Worm (Caenorhabditis elegans) whole organism, L1 larva: ENCODE results near the gene vpat-1.
A peak's percentile ranks its signal among the peaks of the same experiment; 100 is the strongest.

Experiments
- C04F5.9 ChIP-seq: sonication (generic microtip); optimal IDR thresholded peaks from 2 replicates; lab custom pipeline; 2016; ENCODE audit warnings: missing genetic modification characterization, missing compliant biosample characterization
- C16A3.4 ChIP-seq: fragments of 150-350 bp; optimal IDR thresholded peaks from 2 replicates; lab custom pipeline; 2014; ENCODE audit warnings: missing biosample characterization, missing genetic modification characterization
- C34B4.2 ChIP-seq: sonication (generic microtip); optimal IDR thresholded peaks from 2 replicates; lab custom pipeline; 2017; ENCODE audit warnings: mild to moderate bottlenecking, missing genetic modification characterization, missing compliant biosample characterization
- ceh-63 ChIP-seq: fragments of 200-800 bp; sonication (Bioruptor generic); optimal IDR thresholded peaks from 2 replicates; lab custom pipeline; 2018; ENCODE audit warnings: mild to moderate bottlenecking, missing genetic modification characterization, missing compliant biosample characterization
- ceh-88 ChIP-seq: fragments of 200-800 bp; sonication (Bioruptor generic); IDR thresholded peaks from 2 replicates; pipeline ENCODE4 v1.3.6; 2022; ENCODE audit warnings: missing genetic modification characterization, missing compliant biosample characterization
- dpl-1 ChIP-seq, 3 experiments: fragments of 150-350 bp in 2 of 3; sonication (generic microtip) in 1 of 3; optimal IDR thresholded peaks; 2 replicates each; lab custom pipeline; 2014 to 2017; ENCODE audit warnings: missing biosample characterization in 3 of 3, missing genetic modification characterization in 3 of 3, missing genetic modification reagents in 3 of 3
- dsc-1 ChIP-seq: sonication (generic microtip); optimal IDR thresholded peaks from 2 replicates; lab custom pipeline; 2016; ENCODE audit warnings: mild to moderate bottlenecking, missing genetic modification characterization, missing compliant biosample characterization
- efl-1 ChIP-seq, 4 experiments: fragments of 150-350 bp; optimal IDR thresholded peaks in 3 of 4; peaks in 1 of 4; 1 replicate in 1 of 4; 2 replicates in 3 of 4; lab custom pipeline; 2014; ENCODE audit warnings: missing biosample characterization in 2 of 4, missing genetic modification characterization in 2 of 4, missing genetic modification reagents in 2 of 4
- efl-3 ChIP-seq: fragments of 200-800 bp; sonication (Bioruptor generic); optimal IDR thresholded peaks from 2 replicates; lab custom pipeline; 2018; ENCODE audit warnings: mild to moderate bottlenecking, missing genetic modification characterization, missing compliant biosample characterization
- egl-27 ChIP-seq, 2 experiments: fragments of 150-350 bp in 1 of 2; sonication (generic microtip); optimal IDR thresholded peaks; 3 replicates each; lab custom pipeline; 2017 to 2018; ENCODE audit warnings: missing biosample characterization in 2 of 2, missing genetic modification characterization in 2 of 2, missing genetic modification reagents in 2 of 2
- fkh-4 ChIP-seq: sonication (generic microtip); optimal IDR thresholded peaks from 2 replicates; lab custom pipeline; 2016; ENCODE audit warnings: missing compliant biosample characterization, missing genetic modification characterization, borderline replicate concordance
- fkh-8 ChIP-seq: sonication (generic microtip); optimal IDR thresholded peaks from 2 replicates; lab custom pipeline; 2016; ENCODE audit warnings: mild to moderate bottlenecking, missing genetic modification characterization, missing compliant biosample characterization
- fos-1 ChIP-seq: fragments of 150-350 bp; optimal IDR thresholded peaks from 2 replicates; lab custom pipeline; 2014; ENCODE audit warnings: missing biosample characterization, missing genetic modification characterization
- hlh-4 ChIP-seq: sonication (generic microtip); optimal IDR thresholded peaks from 2 replicates; lab custom pipeline; 2016; ENCODE audit warnings: mild to moderate bottlenecking, missing genetic modification characterization, missing compliant biosample characterization
- irx-1 ChIP-seq: sonication (generic microtip); optimal IDR thresholded peaks from 2 replicates; lab custom pipeline; 2016; ENCODE audit warnings: missing genetic modification characterization, missing compliant biosample characterization
- jun-1 ChIP-seq: fragments of 150-350 bp; optimal IDR thresholded peaks from 2 replicates; lab custom pipeline; 2014; ENCODE audit warnings: missing biosample characterization, missing genetic modification reagents, missing genetic modification characterization
- lin-13 ChIP-seq: fragments of 150-350 bp; optimal IDR thresholded peaks from 2 replicates; lab custom pipeline; 2014; ENCODE audit warnings: missing biosample characterization, missing genetic modification reagents, missing genetic modification characterization
- lin-14 ChIP-seq: fragments of 200-800 bp; sonication (Bioruptor generic); optimal IDR thresholded peaks from 2 replicates; lab custom pipeline; 2018; ENCODE audit warnings: mild to moderate bottlenecking, missing genetic modification characterization, moderate library complexity, missing compliant biosample characterization
- lin-39 ChIP-seq: fragments of 150-350 bp; optimal IDR thresholded peaks from 2 replicates; lab custom pipeline; 2014; ENCODE audit warnings: missing biosample characterization, missing genetic modification reagents, missing genetic modification characterization
- lir-3 ChIP-seq: sonication (generic microtip); optimal IDR thresholded peaks from 2 replicates; lab custom pipeline; 2016; ENCODE audit warnings: mild to moderate bottlenecking, missing genetic modification characterization, moderate library complexity, missing compliant biosample characterization; ENCODE audit not compliant: poor library complexity
- lsy-2 ChIP-seq, 2 experiments: fragments of 150-350 bp; optimal IDR thresholded peaks; 2 replicates each; lab custom pipeline; 2014; ENCODE audit warnings: missing biosample characterization in 2 of 2, missing genetic modification characterization in 2 of 2
- mab-9 ChIP-seq: fragments of 200-800 bp; sonication (Bioruptor generic); IDR thresholded peaks from 2 replicates; pipeline ENCODE4 v1.3.6; 2022; ENCODE audit warnings: missing genetic modification reagents, missing genetic modification characterization, missing compliant biosample characterization
- mep-1 ChIP-seq: fragments of 150-350 bp; optimal IDR thresholded peaks from 2 replicates; lab custom pipeline; 2014; ENCODE audit warnings: missing biosample characterization, missing genetic modification characterization
- nhr-11 ChIP-seq: fragments of 150-350 bp; optimal IDR thresholded peaks from 2 replicates; lab custom pipeline; 2014; ENCODE audit warnings: missing biosample characterization, missing genetic modification characterization
- nhr-237 ChIP-seq: fragments of 150-350 bp; optimal IDR thresholded peaks from 2 replicates; lab custom pipeline; 2014; ENCODE audit warnings: missing biosample characterization, missing genetic modification characterization
- nhr-28 ChIP-seq: fragments of 150-350 bp; optimal IDR thresholded peaks from 2 replicates; lab custom pipeline; 2014; ENCODE audit warnings: missing biosample characterization, missing genetic modification characterization
- nhr-47 ChIP-seq: sonication (generic microtip); optimal IDR thresholded peaks from 2 replicates; lab custom pipeline; 2016; ENCODE audit warnings: mild to moderate bottlenecking, missing genetic modification characterization, moderate library complexity, missing compliant biosample characterization
- nhr-77 ChIP-seq: fragments of 150-350 bp; optimal IDR thresholded peaks from 2 replicates; lab custom pipeline; 2014; ENCODE audit warnings: missing biosample characterization, missing genetic modification characterization
- nhr-84 ChIP-seq: sonication (generic microtip); optimal IDR thresholded peaks from 2 replicates; lab custom pipeline; 2017; ENCODE audit warnings: missing biosample characterization, missing genetic modification characterization
- nhr-85 ChIP-seq: sonication (generic microtip); peaks from one replicate; lab custom pipeline; 2016; ENCODE audit warnings: missing genetic modification characterization, inconsistent platforms, missing compliant biosample characterization
- skn-1 ChIP-seq: fragments of 150-350 bp; optimal IDR thresholded peaks from 2 replicates; lab custom pipeline; 2014; ENCODE audit warnings: missing biosample characterization, missing genetic modification characterization
- snu-23 ChIP-seq: sonication (generic microtip); optimal IDR thresholded peaks from 2 replicates; lab custom pipeline; 2016; ENCODE audit warnings: missing genetic modification characterization, missing compliant biosample characterization
- tbx-2 ChIP-seq: sonication (generic microtip); optimal IDR thresholded peaks from 2 replicates; lab custom pipeline; 2016; ENCODE audit warnings: missing genetic modification characterization, missing compliant biosample characterization
- unc-130 ChIP-seq: fragments of 150-350 bp; optimal IDR thresholded peaks from 2 replicates; lab custom pipeline; 2017; ENCODE audit warnings: missing biosample characterization, missing genetic modification characterization, inconsistent platforms
- unc-86 ChIP-seq: sonication (generic microtip); optimal IDR thresholded peaks from 2 replicates; lab custom pipeline; 2016; ENCODE audit warnings: missing genetic modification characterization, missing compliant biosample characterization
- zip-4 ChIP-seq: fragments of 200-800 bp; sonication (Bioruptor generic); optimal IDR thresholded peaks from 2 replicates; lab custom pipeline; 2018; ENCODE audit warnings: mild to moderate bottlenecking, missing genetic modification characterization, moderate library complexity, missing compliant biosample characterization
- ztf-11 ChIP-seq, 2 experiments: sonication (generic microtip); optimal IDR thresholded peaks; 2 replicates each; lab custom pipeline; 2016 to 2017; ENCODE audit warnings: missing genetic modification characterization in 2 of 2, missing biosample characterization in 1 of 2, missing compliant biosample characterization in 1 of 2

Gene vpat-1

ce11 chrX:1089676-1090075 lies 43.7 kb upstream of the vpat-1 start:
- TF ChIP-seq efl-1 (optimal IDR thresholded peaks at IDR 0.05; lab: Kevin White, UChicago) (no peak), efl-1 (GFP tag; optimal IDR thresholded peaks at IDR 0.05 in 1 of 2; lab: Kevin White, UChicago) (peak in 1 of 2 experiments; percentile 36), nhr-77 (tag; lab: Kevin White, UChicago) (no peak), dpl-1 (GFP tag; optimal IDR thresholded peaks at IDR 0.05; lab: Kevin White, UChicago) (no peak)

- TF ChIP-seq unc-130 (no peak), zip-4 (GFP tag; lab: Kevin White, UChicago) (no peak), efl-3 (GFP tag; lab: Kevin White, UChicago) (no peak), lin-39 (tag; lab: Kevin White, UChicago) (no peak), nhr-85 (tag; lab: Kevin White, UChicago) (no peak), C16A3.4 (tag; lab: Kevin White, UChicago) (no peak), C34B4.2 (tag; lab: Kevin White, UChicago) (no peak), tbx-2 (tag; lab: Kevin White, UChicago) (no peak)
Measured at ce11 chrX:1089133-1089532, 43.1 kb upstream of the vpat-1 start.

- TF ChIP-seq nhr-11 (tag; lab: Kevin White, UChicago) (no peak), unc-86 (tag; lab: Kevin White, UChicago) (no peak), C16A3.4 (tag; lab: Kevin White, UChicago) (no peak), irx-1 (tag; lab: Kevin White, UChicago) (no peak), hlh-4 (tag; lab: Kevin White, UChicago) (no peak), lin-14 (GFP tag; lab: Kevin White, UChicago) (no peak), jun-1 (no peak)
Measured at ce11 chrX:1088048-1088447, 42.0 kb upstream of the vpat-1 start, which contains the start of gene rei-2. TSS of gene rei-2 (minus strand) at chrX:1088148.

ce11 chrX:1086406-1086897 lies 40.4 kb upstream of the vpat-1 start:
- no peak for TF ChIP-seq nhr-84 (tag; lab: Kevin White, UChicago)
- TF ChIP-seq ztf-11 (tag; optimal IDR thresholded peaks at IDR 0.05; lab: Kevin White, UChicago): no peak
- TF ChIP-seq fos-1 (tag; lab: Kevin White, UChicago): no peak
- no peak for TF ChIP-seq C04F5.9
- TF ChIP-seq lin-13: no peak
- TF ChIP-seq snu-23: no peak
- TF ChIP-seq lin-14 (GFP tag; lab: Kevin White, UChicago): peak; percentile 22
- TF ChIP-seq lsy-2 (tag; optimal IDR thresholded peaks at IDR 0.05; lab: Kevin White, UChicago): peak in 1 of 2 experiments; percentile 8
- TF ChIP-seq dsc-1: peak; percentile 97
- peak; percentile 38 for TF ChIP-seq zip-4 (GFP tag; lab: Kevin White, UChicago)
- TF ChIP-seq skn-1: peak; percentile 57
- no peak for TF ChIP-seq egl-27 (tag; optimal IDR thresholded peaks at IDR 0.05; lab: Kevin White, UChicago)
- TF ChIP-seq nhr-237 (tag; lab: Kevin White, UChicago): no peak
- no peak for TF ChIP-seq fkh-8 (tag; lab: Kevin White, UChicago)
- TF ChIP-seq lir-3: no peak
- TF ChIP-seq ceh-88 (GFP tag; lab: Robert Waterston, UW): no peak
- no peak for TF ChIP-seq nhr-47 (tag; lab: Kevin White, UChicago)
- no peak for TF ChIP-seq efl-1 (optimal IDR thresholded peaks at IDR 0.05; lab: Kevin White, UChicago)
- TF ChIP-seq efl-1 (GFP tag; optimal IDR thresholded peaks at IDR 0.05 in 1 of 2; lab: Kevin White, UChicago): no peak
- TF ChIP-seq mep-1 (tag; lab: Kevin White, UChicago): no peak
- no peak for TF ChIP-seq mab-9 (GFP tag; lab: Robert Waterston, UW)
- TF ChIP-seq fkh-4 (tag; lab: Kevin White, UChicago): peak; percentile 93
- no peak for TF ChIP-seq nhr-28 (tag; lab: Kevin White, UChicago)
- TF ChIP-seq ceh-63 (GFP tag; lab: Kevin White, UChicago): no peak
